Worm (Caenorhabditis elegans) whole organism, L2 larva: ENCODE results near the gene kin-5.

ENCODE experiments used
- C34F6.9 ChIP-seq: fragments of 150-350 bp; optimal IDR thresholded peaks from 2 replicates; lab custom pipeline; 2014; ENCODE audit warnings: missing biosample characterization, missing genetic modification characterization
- F13H6.1 ChIP-seq: sonication (generic microtip); optimal IDR thresholded peaks from 2 replicates; lab custom pipeline; 2016; ENCODE audit warnings: missing genetic modification characterization, missing compliant biosample characterization
- R02D3.7 ChIP-seq: fragments of 150-350 bp; optimal IDR thresholded peaks from 2 replicates; lab custom pipeline; 2014; ENCODE audit warnings: missing biosample characterization, missing genetic modification characterization
- Y55F3AM.14 ChIP-seq: fragments of 200-800 bp; sonication (Bioruptor generic); optimal IDR thresholded peaks from 2 replicates; lab custom pipeline; 2018; ENCODE audit warnings: mild to moderate bottlenecking, missing genetic modification characterization, missing compliant biosample characterization
- ZK546.5 ChIP-seq: sonication (generic microtip); optimal IDR thresholded peaks from 2 replicates; lab custom pipeline; 2017; ENCODE audit warnings: missing biosample characterization, missing genetic modification characterization
- alr-1 ChIP-seq: fragments of 150-350 bp; optimal IDR thresholded peaks from 2 replicates; lab custom pipeline; 2014; ENCODE audit warnings: missing biosample characterization, missing genetic modification characterization
- aly-2 ChIP-seq: fragments of 150-350 bp; optimal IDR thresholded peaks from 2 replicates; lab custom pipeline; 2014; ENCODE audit warnings: missing biosample characterization, missing genetic modification characterization
- ama-1 ChIP-seq: fragments of 150-350 bp; optimal IDR thresholded peaks from 2 replicates; lab custom pipeline; 2018; ENCODE audit warnings: inconsistent platforms
- blmp-1 ChIP-seq: sonication (generic microtip); optimal IDR thresholded peaks from 2 replicates; lab custom pipeline; 2017; ENCODE audit warnings: missing genetic modification characterization, mild to moderate bottlenecking, missing compliant biosample characterization, antibody characterized with exemption, moderate library complexity; ENCODE audit not compliant: insufficient read depth
- ceh-16 ChIP-seq: fragments of 150-350 bp; optimal IDR thresholded peaks from 2 replicates; lab custom pipeline; 2014; ENCODE audit warnings: missing biosample characterization, missing genetic modification characterization
- ceh-82 ChIP-seq: fragments of 150-350 bp; optimal IDR thresholded peaks from 2 replicates; lab custom pipeline; 2014; ENCODE audit warnings: missing biosample characterization, missing genetic modification characterization
- crh-2 ChIP-seq: sonication (generic microtip); optimal IDR thresholded peaks from 2 replicates; lab custom pipeline; 2017; ENCODE audit warnings: missing biosample characterization, missing genetic modification characterization
- elt-1 ChIP-seq: fragments of 150-350 bp; optimal IDR thresholded peaks from 2 replicates; lab custom pipeline; 2014; ENCODE audit warnings: missing biosample characterization, missing genetic modification characterization
- elt-3 ChIP-seq: sonication (generic microtip); optimal IDR thresholded peaks from 2 replicates; lab custom pipeline; 2017; ENCODE audit warnings: missing biosample characterization, missing genetic modification characterization
- gmeb-1 ChIP-seq: fragments of 150-350 bp; optimal IDR thresholded peaks from 2 replicates; lab custom pipeline; 2014; ENCODE audit warnings: missing biosample characterization, missing genetic modification characterization
- lin-13 ChIP-seq: fragments of 150-350 bp; optimal IDR thresholded peaks from 2 replicates; lab custom pipeline; 2014; ENCODE audit warnings: missing biosample characterization, missing genetic modification reagents, missing genetic modification characterization
- lin-39 ChIP-seq: fragments of 150-350 bp; optimal IDR thresholded peaks from 2 replicates; lab custom pipeline; 2014; ENCODE audit warnings: missing biosample characterization, missing genetic modification reagents, missing genetic modification characterization
- mab-5 ChIP-seq: fragments of 150-350 bp; optimal IDR thresholded peaks from 2 replicates; lab custom pipeline; 2014; ENCODE audit warnings: missing biosample characterization, missing genetic modification characterization
- mbf-1 ChIP-seq: sonication (generic microtip); optimal IDR thresholded peaks from 2 replicates; lab custom pipeline; 2017; ENCODE audit warnings: missing biosample characterization, missing genetic modification characterization
- mdl-1 ChIP-seq, 2 experiments: fragments of 150-350 bp in 1 of 2; sonication (generic microtip) in 1 of 2; optimal IDR thresholded peaks; 2 replicates each; lab custom pipeline; 2017; ENCODE audit warnings: missing biosample characterization in 2 of 2, missing genetic modification characterization in 2 of 2
- nhr-10 ChIP-seq: sonication (generic microtip); optimal IDR thresholded peaks from 2 replicates; lab custom pipeline; 2017; ENCODE audit warnings: missing biosample characterization, missing genetic modification characterization
- nhr-11 ChIP-seq: fragments of 150-350 bp; optimal IDR thresholded peaks from 2 replicates; lab custom pipeline; 2014; ENCODE audit warnings: missing biosample characterization, missing genetic modification characterization
- nhr-12 ChIP-seq: fragments of 150-350 bp; optimal IDR thresholded peaks from 2 replicates; lab custom pipeline; 2014; ENCODE audit warnings: missing biosample characterization, missing genetic modification characterization
- nhr-129 ChIP-seq: fragments of 150-350 bp; optimal IDR thresholded peaks from 2 replicates; lab custom pipeline; 2014; ENCODE audit warnings: missing biosample characterization, missing genetic modification characterization
- nhr-21 ChIP-seq: fragments of 150-350 bp; optimal IDR thresholded peaks from 2 replicates; lab custom pipeline; 2014; ENCODE audit warnings: missing biosample characterization, missing genetic modification characterization
- nhr-23 ChIP-seq: fragments of 150-350 bp; optimal IDR thresholded peaks from 2 replicates; lab custom pipeline; 2014; ENCODE audit warnings: missing biosample characterization, missing genetic modification reagents, missing genetic modification characterization
- nhr-237 ChIP-seq: fragments of 150-350 bp; optimal IDR thresholded peaks from 2 replicates; lab custom pipeline; 2014; ENCODE audit warnings: missing biosample characterization, missing genetic modification characterization
- nhr-6 ChIP-seq: fragments of 150-350 bp; optimal IDR thresholded peaks from 2 replicates; lab custom pipeline; 2014; ENCODE audit warnings: missing biosample characterization, missing genetic modification characterization
- peb-1 ChIP-seq: fragments of 150-350 bp; optimal IDR thresholded peaks from 2 replicates; lab custom pipeline; 2014; ENCODE audit warnings: missing biosample characterization, missing genetic modification characterization
- skn-1 ChIP-seq: sonication (generic microtip); optimal IDR thresholded peaks from 2 replicates; lab custom pipeline; 2017; ENCODE audit warnings: missing biosample characterization, missing genetic modification characterization
- sma-3 ChIP-seq: sonication (generic microtip); optimal IDR thresholded peaks from 2 replicates; lab custom pipeline; 2016; ENCODE audit warnings: missing genetic modification reagents, missing genetic modification characterization, missing compliant biosample characterization
- sma-9 ChIP-seq, 2 experiments: fragments of 150-350 bp in 1 of 2; sonication (generic microtip) in 1 of 2; optimal IDR thresholded peaks; 2 replicates each; lab custom pipeline; 2014 to 2016; ENCODE audit warnings: missing genetic modification characterization in 2 of 2, mild to moderate bottlenecking in 1 of 2, missing biosample characterization in 1 of 2, missing compliant biosample characterization in 1 of 2, missing genetic modification reagents in 1 of 2, moderate library complexity in 1 of 2
- unc-39 ChIP-seq: fragments of 150-350 bp; optimal IDR thresholded peaks from 2 replicates; lab custom pipeline; 2014; ENCODE audit warnings: missing biosample characterization, missing genetic modification characterization
- unc-55 ChIP-seq: fragments of 150-350 bp; sonication (generic microtip); optimal IDR thresholded peaks from 3 replicates; lab custom pipeline; 2014; ENCODE audit warnings: missing biosample characterization, missing genetic modification reagents, missing genetic modification characterization
- ztf-1 ChIP-seq: fragments of 200-800 bp; sonication (Bioruptor generic); conservative IDR thresholded peaks from 2 replicates; pipeline ENCODE4 v1.3.6; 2022; ENCODE audit warnings: missing genetic modification characterization, missing compliant biosample characterization
- ztf-11 ChIP-seq: sonication (generic microtip); optimal IDR thresholded peaks from 2 replicates; lab custom pipeline; 2017; ENCODE audit warnings: missing biosample characterization, missing genetic modification characterization

kin-5 gene

ce11 chrIV:9976284-9976683, 7.3 kb upstream of the kin-5 start, which contains the start of gene C47E12.14:
Gene C47E12.14 (minus strand): TSS chrIV:9976384.
- no peak for TF ChIP-seq nhr-237 (tag; lab: Kevin White, UChicago)
- TF ChIP-seq Y55F3AM.14 (GFP tag; lab: Kevin White, UChicago): no peak
- no peak for TF ChIP-seq ztf-1
- no peak for TF ChIP-seq aly-2 (tag; lab: Kevin White, UChicago)
- TF ChIP-seq sma-3: no peak

- TF ChIP-seq nhr-11 (tag; lab: Kevin White, UChicago) (no peak), sma-9 (GFP tag; optimal IDR thresholded peaks at IDR 0.05; lab: Kevin White, UChicago) (no peak), sma-9 (tag; optimal IDR thresholded peaks at IDR 0.05; lab: Kevin White, UChicago) (no peak), elt-1 (tag; lab: Kevin White, UChicago) (no peak), nhr-6 (tag; lab: Kevin White, UChicago) (no peak), C34F6.9 (no peak), aly-2 (tag; lab: Kevin White, UChicago) (no peak), nhr-23 (tag; lab: Kevin White, UChicago) (no peak), lin-13 (GFP tag; lab: Kevin White, UChicago) (no peak), alr-1 (tag; lab: Kevin White, UChicago) (no peak), mdl-1 (tag; optimal IDR thresholded peaks at IDR 0.05; lab: Kevin White, UChicago) (no peak), ztf-11 (no peak), unc-39 (tag; lab: Kevin White, UChicago) (no peak), ceh-16 (tag; lab: Kevin White, UChicago) (no peak), lin-39 (no peak), crh-2 (tag; lab: Kevin White, UChicago) (no peak), nhr-21 (tag; lab: Kevin White, UChicago) (no peak), sma-3 (no peak), Y55F3AM.14 (GFP tag; lab: Kevin White, UChicago) (no peak), nhr-12 (tag; lab: Kevin White, UChicago) (no peak)
Measured at ce11 chrIV:9974392-9974791, 5.4 kb upstream of the kin-5 start, which contains the start of gene C47E12.9. Gene C47E12.9 (plus strand): TSS chrIV:9974692.

DNA sequence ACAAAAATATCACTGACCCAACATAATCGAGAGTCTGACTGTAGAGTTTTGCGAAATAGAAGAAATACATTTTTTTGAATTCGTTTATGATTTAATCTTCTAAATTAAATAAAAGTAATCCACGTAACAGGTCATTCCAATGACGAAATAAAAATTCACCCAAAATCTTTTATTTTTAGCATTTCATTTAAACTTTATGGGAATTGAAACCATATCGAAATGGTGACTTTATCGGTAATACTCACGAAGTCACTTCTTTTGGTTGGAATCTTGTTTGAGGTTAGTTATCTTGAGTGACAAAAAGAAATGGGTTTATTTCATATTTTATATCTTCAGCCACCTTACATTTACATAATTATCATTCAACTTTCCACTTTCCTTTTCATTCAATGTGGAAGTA, 3.6 kb upstream of the kin-5 start, which contains the start of the genes C47E12.12 and C47E12.10:
Gene C47E12.12 (minus strand): TSS at position 101 of the 400 bp plus-strand sequence.
Gene C47E12.10 (plus strand): TSS at position 172 of the 400 bp plus-strand sequence.
- no peak for TF ChIP-seq blmp-1 (tag; lab: Kevin White, UChicago)
- no peak for TF ChIP-seq nhr-12 (tag; lab: Kevin White, UChicago)
- TF ChIP-seq aly-2 (tag; lab: Kevin White, UChicago): no peak
- TF ChIP-seq mdl-1 (tag; optimal IDR thresholded peaks at IDR 0.05; lab: Kevin White, UChicago): no peak
- no peak for TF ChIP-seq Y55F3AM.14 (GFP tag; lab: Kevin White, UChicago)
- no peak for TF ChIP-seq nhr-10 (tag; lab: Kevin White, UChicago)
- TF ChIP-seq peb-1 (tag; lab: Kevin White, UChicago): no peak
- no peak for TF ChIP-seq skn-1 (tag; lab: Kevin White, UChicago)
- TF ChIP-seq, all 48 proteins: peak for 0

DNA sequence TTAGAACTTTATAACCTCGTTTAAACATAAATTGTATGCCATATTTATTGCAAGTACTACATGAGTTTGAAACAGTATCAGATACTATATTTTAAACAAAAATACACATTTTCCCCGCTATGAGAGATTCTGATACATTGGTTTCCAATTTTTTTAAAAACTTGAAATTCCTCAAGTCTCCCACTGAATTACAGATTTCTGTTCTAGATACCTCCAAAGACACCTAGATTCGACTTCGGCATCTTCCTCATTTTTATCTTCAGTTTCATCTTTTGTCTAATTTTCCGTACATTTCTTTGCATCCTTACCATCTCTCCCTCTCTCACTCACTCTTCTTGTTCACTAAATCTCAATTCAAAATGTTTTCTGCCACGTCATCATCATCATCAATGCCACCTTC, 5.0 kb downstream of the kin-5 start, which contains the start of gene T13H10.2:
Gene T13H10.2 (plus strand): TSS at position 301 of the 400 bp plus-strand sequence.
- TF ChIP-seq crh-2 (tag; lab: Kevin White, UChicago): peak; percentile 56
- TF ChIP-seq ama-1 (lab: Kevin White, UChicago): no peak

- TF ChIP-seq sma-9 (GFP tag; optimal IDR thresholded peaks at IDR 0.05; lab: Kevin White, UChicago): no peak
- no peak for TF ChIP-seq sma-9 (tag; optimal IDR thresholded peaks at IDR 0.05; lab: Kevin White, UChicago)
- no peak for TF ChIP-seq nhr-237 (tag; lab: Kevin White, UChicago)
- TF ChIP-seq ZK546.5 (tag; lab: Kevin White, UChicago): no peak
- TF ChIP-seq ztf-1: no peak
- TF ChIP-seq crh-2 (tag; lab: Kevin White, UChicago): no peak
- no peak for TF ChIP-seq lin-13 (GFP tag; lab: Kevin White, UChicago)
- no peak for TF ChIP-seq ceh-82 (tag; lab: Kevin White, UChicago)
- no peak for TF ChIP-seq nhr-129
- no peak for TF ChIP-seq F13H6.1 (tag; lab: Kevin White, UChicago)
- TF ChIP-seq unc-55 (GFP tag; lab: Kevin White, UChicago): no peak
- TF ChIP-seq mab-5: no peak
- no peak for TF ChIP-seq mbf-1 (tag; lab: Kevin White, UChicago)
- TF ChIP-seq elt-3 (tag; lab: Kevin White, UChicago): no peak
- no peak for TF ChIP-seq gmeb-1
- TF ChIP-seq alr-1 (tag; lab: Kevin White, UChicago): no peak
- no peak for TF ChIP-seq R02D3.7 (tag; lab: Kevin White, UChicago)
Measured at ce11 chrIV:9953333-9953732, 15.6 kb downstream of the kin-5 start, which contains the start of gene gon-1. Gene gon-1 (minus strand): TSS chrIV:9953433.
